Worm (Caenorhabditis elegans) whole organism, mixed stage, embryonic: ENCODE measurements around the gene trap-4.

Source experiments
- M03D4.4 ChIP-seq: sonication (generic microtip); optimal IDR thresholded peaks from 2 replicates; lab custom pipeline; 2017; ENCODE audit warnings: mild to moderate bottlenecking, missing genetic modification characterization, missing compliant biosample characterization
- bed-3 ChIP-seq: fragments of 200-800 bp; sonication (Bioruptor generic); optimal IDR thresholded peaks from 3 replicates; lab custom pipeline; 2018; ENCODE audit warnings: mild to moderate bottlenecking, missing genetic modification characterization, moderate library complexity, missing compliant biosample characterization
- blmp-1 ChIP-seq: fragments of 150-350 bp; optimal IDR thresholded peaks from 2 replicates; lab custom pipeline; 2014; ENCODE audit warnings: missing biosample characterization, missing genetic modification characterization
- ceh-39 ChIP-seq: fragments of 150-350 bp; optimal IDR thresholded peaks from 2 replicates; lab custom pipeline; 2014; ENCODE audit warnings: missing biosample characterization, missing genetic modification characterization
- ceh-43 ChIP-seq: fragments of 200-800 bp; sonication (Bioruptor generic); optimal IDR thresholded peaks from 2 replicates; lab custom pipeline; 2018; ENCODE audit warnings: mild to moderate bottlenecking, missing genetic modification characterization, moderate library complexity, missing compliant biosample characterization
- ceh-83 ChIP-seq: fragments of 200-800 bp; sonication (Bioruptor generic); optimal IDR thresholded peaks from 2 replicates; lab custom pipeline; 2018; ENCODE audit warnings: mild to moderate bottlenecking, missing genetic modification characterization, missing compliant biosample characterization
- ces-1 ChIP-seq: fragments of 150-350 bp; optimal IDR thresholded peaks from 2 replicates; lab custom pipeline; 2014; ENCODE audit warnings: missing biosample characterization, missing genetic modification reagents, missing genetic modification characterization
- cnd-1 ChIP-seq: fragments of 200-800 bp; sonication (Bioruptor generic); optimal IDR thresholded peaks from 2 replicates; lab custom pipeline; 2018; ENCODE audit warnings: mild to moderate bottlenecking, missing genetic modification characterization, missing compliant biosample characterization
- drap-1 ChIP-seq: fragments of 200-800 bp; sonication (Bioruptor generic); optimal IDR thresholded peaks from 3 replicates; lab custom pipeline; 2018; ENCODE audit warnings: mild to moderate bottlenecking, missing genetic modification characterization, missing compliant biosample characterization
- elt-1 ChIP-seq: sonication (generic microtip); optimal IDR thresholded peaks from 2 replicates; lab custom pipeline; 2017; ENCODE audit warnings: missing genetic modification characterization, mild to moderate bottlenecking, missing compliant biosample characterization, antibody characterized with exemption, moderate library complexity, borderline replicate concordance; ENCODE audit not compliant: insufficient read depth
- elt-3 ChIP-seq: fragments of 150-350 bp; optimal IDR thresholded peaks from 2 replicates; lab custom pipeline; 2014; ENCODE audit warnings: missing biosample characterization, missing genetic modification characterization
- flh-1 ChIP-seq: fragments of 200-800 bp; sonication (Bioruptor generic); optimal IDR thresholded peaks from 2 replicates; lab custom pipeline; 2018; ENCODE audit warnings: mild to moderate bottlenecking, missing genetic modification characterization, moderate library complexity, missing compliant biosample characterization
- ham-2 ChIP-seq: fragments of 200-800 bp; sonication (Bioruptor generic); optimal IDR thresholded peaks from 2 replicates; lab custom pipeline; 2018; ENCODE audit warnings: mild to moderate bottlenecking, missing genetic modification characterization, missing compliant biosample characterization
- hlh-1 ChIP-seq: fragments of 150-350 bp; optimal IDR thresholded peaks from 2 replicates; lab custom pipeline; 2014; ENCODE audit warnings: missing biosample characterization, missing genetic modification reagents, missing genetic modification characterization
- lin-13 ChIP-seq: fragments of 150-350 bp; optimal IDR thresholded peaks from 2 replicates; lab custom pipeline; 2014; ENCODE audit warnings: missing biosample characterization, missing genetic modification characterization
- lin-32 ChIP-seq: fragments of 200-800 bp; sonication (Bioruptor generic); optimal IDR thresholded peaks from 2 replicates; lab custom pipeline; 2018; ENCODE audit warnings: mild to moderate bottlenecking, missing genetic modification characterization, missing compliant biosample characterization
- lsy-2 ChIP-seq: fragments of 150-350 bp; optimal IDR thresholded peaks from 2 replicates; lab custom pipeline; 2014; ENCODE audit warnings: missing biosample characterization, missing genetic modification characterization
- mab-5 ChIP-seq: fragments of 150-350 bp; optimal IDR thresholded peaks from 2 replicates; lab custom pipeline; 2014; ENCODE audit warnings: missing biosample characterization, missing genetic modification characterization
- mep-1 ChIP-seq: fragments of 150-350 bp; optimal IDR thresholded peaks from 2 replicates; lab custom pipeline; 2017; ENCODE audit warnings: missing biosample characterization, missing genetic modification reagents, missing genetic modification characterization, inconsistent platforms
- mls-2 ChIP-seq: sonication (generic microtip); optimal IDR thresholded peaks from 2 replicates; lab custom pipeline; 2016; ENCODE audit warnings: mild to moderate bottlenecking, missing genetic modification characterization, moderate library complexity, missing compliant biosample characterization
- nhr-12 ChIP-seq: fragments of 150-350 bp; optimal IDR thresholded peaks from 2 replicates; lab custom pipeline; 2014; ENCODE audit warnings: missing biosample characterization, missing genetic modification characterization
- nhr-2 ChIP-seq: fragments of 150-350 bp; optimal IDR thresholded peaks from 2 replicates; lab custom pipeline; 2014; ENCODE audit warnings: missing biosample characterization, missing genetic modification characterization
- nhr-237 ChIP-seq: fragments of 150-350 bp; optimal IDR thresholded peaks from 2 replicates; lab custom pipeline; 2014; ENCODE audit warnings: missing biosample characterization, missing genetic modification characterization
- nhr-28 ChIP-seq: fragments of 150-350 bp; optimal IDR thresholded peaks from 2 replicates; lab custom pipeline; 2014; ENCODE audit warnings: missing biosample characterization, missing genetic modification characterization
- pha-4 ChIP-seq: fragments of 150-350 bp; optimal IDR thresholded peaks from 2 replicates; lab custom pipeline; 2018; ENCODE audit warnings: missing biosample characterization, missing genetic modification reagents, missing genetic modification characterization
- sem-2 ChIP-seq: fragments of 200-800 bp; sonication (Bioruptor generic); optimal IDR thresholded peaks from 2 replicates; lab custom pipeline; 2018; ENCODE audit warnings: mild to moderate bottlenecking, missing genetic modification characterization, missing compliant biosample characterization
- snpc-4 ChIP-seq: fragments of 150-350 bp; optimal IDR thresholded peaks from 2 replicates; lab custom pipeline; 2014; ENCODE audit warnings: missing biosample characterization, missing genetic modification characterization
- sptf-1 ChIP-seq: sonication (generic microtip); optimal IDR thresholded peaks from 2 replicates; lab custom pipeline; 2017; ENCODE audit warnings: mild to moderate bottlenecking, missing genetic modification characterization, moderate library complexity, missing compliant biosample characterization
- tbx-8 ChIP-seq: fragments of 200-800 bp; sonication (Bioruptor generic); optimal IDR thresholded peaks from 2 replicates; lab custom pipeline; 2018; ENCODE audit warnings: mild to moderate bottlenecking, missing genetic modification characterization, moderate library complexity, missing compliant biosample characterization
- unc-120 ChIP-seq: sonication (generic microtip); optimal IDR thresholded peaks from 2 replicates; lab custom pipeline; 2017; ENCODE audit warnings: missing genetic modification characterization, missing compliant biosample characterization; ENCODE audit not compliant: poor library complexity, severe bottlenecking
- unc-62 ChIP-seq: fragments of 150-350 bp; optimal IDR thresholded peaks from 2 replicates; lab custom pipeline; 2014; ENCODE audit warnings: missing biosample characterization, missing genetic modification reagents, missing genetic modification characterization
- zip-8 ChIP-seq: fragments of 150-350 bp; optimal IDR thresholded peaks from 2 replicates; lab custom pipeline; 2014; ENCODE audit warnings: missing biosample characterization, missing genetic modification characterization
- ztf-11 ChIP-seq: fragments of 150-350 bp; optimal IDR thresholded peaks from 2 replicates; lab custom pipeline; 2014; ENCODE audit warnings: missing biosample characterization, missing genetic modification characterization

Gene trap-4

DNA sequence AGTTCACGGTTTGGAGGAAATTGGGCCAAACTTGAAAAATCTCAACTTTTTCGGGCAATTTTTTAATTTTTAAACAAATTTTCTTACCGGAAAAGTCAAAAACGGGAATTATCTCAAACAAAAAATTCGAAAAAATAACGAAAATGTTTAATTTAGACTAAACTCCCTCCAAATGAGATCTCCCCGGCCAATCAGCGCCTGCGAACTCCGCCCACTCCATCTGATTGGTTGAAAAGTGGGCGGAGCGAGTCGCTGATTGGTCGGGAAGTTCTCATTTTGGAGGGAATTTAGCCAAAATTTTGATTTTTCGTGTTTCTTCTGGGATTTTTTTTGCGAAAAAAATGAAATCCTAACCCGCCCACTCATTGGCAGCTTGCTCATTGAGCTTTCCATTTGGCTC is 23.9 kb upstream of the trap-4 start:
- TF ChIP-seq nhr-28 (tag; lab: Kevin White, UChicago) (no peak), flh-1 (no peak), cnd-1 (tag; lab: Kevin White, UChicago) (no peak), drap-1 (no peak), elt-1 (no peak), lin-13 (tag; lab: Kevin White, UChicago) (no peak)

DNA sequence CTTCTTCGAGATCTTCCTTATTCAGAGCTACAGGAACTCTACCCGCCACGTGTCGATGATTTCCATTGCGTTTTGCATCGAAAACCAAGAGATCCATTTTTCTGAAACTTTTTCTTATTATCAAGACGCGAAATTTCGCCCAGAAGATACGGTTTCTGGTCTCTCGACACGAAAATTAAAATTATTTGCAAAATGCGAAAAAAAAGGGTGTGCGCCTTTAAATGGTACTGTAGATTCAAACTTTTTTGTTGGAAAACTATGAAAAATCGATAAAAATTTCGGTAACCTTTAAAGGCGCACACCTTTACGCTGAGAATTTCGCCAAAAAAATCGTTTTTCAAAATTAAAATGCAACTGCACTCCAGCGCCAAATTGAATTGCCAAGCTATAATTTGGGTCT is 22.4 kb upstream of the trap-4 start, which contains the start of gene tsen-2:
Gene tsen-2 (minus strand): TSS at position 101 of the 400 bp plus-strand sequence.
- TF ChIP-seq snpc-4 (no peak), blmp-1 (tag; lab: Kevin White, UChicago) (no peak), mab-5 (tag; lab: Kevin White, UChicago) (no peak), unc-120 (tag; lab: Kevin White, UChicago) (no peak), nhr-2 (tag; lab: Kevin White, UChicago) (no peak), ztf-11 (tag; lab: Kevin White, UChicago) (no peak), lin-13 (tag; lab: Kevin White, UChicago) (no peak), ceh-43 (GFP tag; lab: Kevin White, UChicago) (no peak), unc-62 (GFP tag; lab: Kevin White, UChicago) (no peak), nhr-12 (no peak), bed-3 (GFP tag; lab: Kevin White, UChicago) (no peak), elt-3 (tag; lab: Kevin White, UChicago) (no peak), ham-2 (GFP tag; lab: Kevin White, UChicago) (no peak), tbx-8 (GFP tag; lab: Kevin White, UChicago) (no peak), ceh-39 (no peak), lsy-2 (no peak), mep-1 (no peak), lin-32 (GFP tag; lab: Kevin White, UChicago) (no peak), ceh-83 (GFP tag; lab: Kevin White, UChicago) (no peak), cnd-1 (tag; lab: Kevin White, UChicago) (no peak)

DNA sequence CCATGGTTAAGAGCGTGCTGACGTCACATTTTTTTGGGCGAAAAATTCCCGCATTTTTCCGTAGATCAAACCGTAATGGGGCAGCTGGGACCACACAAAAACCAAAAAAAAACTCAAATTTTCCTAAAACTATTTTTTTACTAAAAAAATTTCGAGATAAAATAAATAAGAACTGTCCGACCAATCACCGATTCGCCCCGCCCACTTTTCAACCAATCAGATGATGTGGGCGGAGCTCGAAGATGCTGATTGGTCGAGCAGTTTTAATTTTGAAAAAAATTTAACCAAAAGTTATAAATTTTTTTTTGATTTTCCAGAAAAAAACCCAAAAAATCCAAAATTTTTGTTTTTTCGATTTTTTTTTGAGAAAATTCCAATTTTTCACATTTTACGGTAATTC is 20.5 kb upstream of the trap-4 start:
- TF ChIP-seq tbx-8 (GFP tag; lab: Kevin White, UChicago) (no peak), lin-32 (GFP tag; lab: Kevin White, UChicago) (no peak), ham-2 (GFP tag; lab: Kevin White, UChicago) (no peak), ces-1 (GFP tag; lab: Kevin White, UChicago) (no peak), M03D4.4 (tag; lab: Kevin White, UChicago) (no peak), blmp-1 (tag; lab: Kevin White, UChicago) (no peak), unc-62 (GFP tag; lab: Kevin White, UChicago) (no peak), lin-13 (tag; lab: Kevin White, UChicago) (no peak), elt-3 (tag; lab: Kevin White, UChicago) (no peak), ceh-83 (GFP tag; lab: Kevin White, UChicago) (no peak), flh-1 (no peak), hlh-1 (tag; lab: Kevin White, UChicago) (no peak), nhr-237 (tag; lab: Kevin White, UChicago) (no peak), snpc-4 (no peak), lsy-2 (no peak), zip-8 (tag; lab: Kevin White, UChicago) (no peak), mls-2 (no peak)

ce11 chrIII:11902782-11903181 is 17.8 kb upstream of the trap-4 start:
- TF ChIP-seq ham-2 (GFP tag; lab: Kevin White, UChicago): no peak
- no peak for TF ChIP-seq M03D4.4 (tag; lab: Kevin White, UChicago)
- TF ChIP-seq snpc-4: no peak
- no peak for TF ChIP-seq sptf-1 (tag; lab: Kevin White, UChicago)
- TF ChIP-seq lin-13 (tag; lab: Kevin White, UChicago): no peak
- TF ChIP-seq drap-1: no peak
- TF ChIP-seq ceh-43 (GFP tag; lab: Kevin White, UChicago): no peak
- TF ChIP-seq nhr-237 (tag; lab: Kevin White, UChicago): no peak
- TF ChIP-seq unc-120 (tag; lab: Kevin White, UChicago): no peak
- TF ChIP-seq sem-2 (GFP tag; lab: Kevin White, UChicago): no peak
- no peak for TF ChIP-seq pha-4 (tag; lab: Kevin White, UChicago)
- TF ChIP-seq ceh-39: no peak
- TF ChIP-seq, all 35 proteins: peak for 0
